Fruit fly (Drosophila melanogaster): ENCODE measurements around the gene ACXE.

ACXE gene

dm6 chr2L:12974045-12974539, 48.7 kb downstream of the ACXE start, which contains the start of gene Vha68-2 (continued):
- peak; percentile 54 for TF ChIP-seq CoRest (tag; optimal IDR thresholded peaks at IDR 0.05)
- peak; percentile 68 for TF ChIP-seq Jarid2 (GFP tag; optimal IDR thresholded peaks at IDR 0.05)
- 0 out of 3 replicates have a peak, but pooled peaks have one; percentile 68 for TF ChIP-seq mld (GFP tag; IDR thresholded peaks at IDR 0.05; ENCODE audit: partially characterized antibody)
- TF ChIP-seq al (GFP tag; IDR thresholded peaks at IDR 0.05): no peak
- peak; percentile 35; the same call in 1 of the 2 replicates for TF ChIP-seq ato (GFP tag; IDR thresholded peaks at IDR 0.05; ENCODE audit: partially characterized antibody)
- peak; percentile 59; the same call in 1 of the 2 replicates for TF ChIP-seq lmd (GFP tag; IDR thresholded peaks at IDR 0.05)
- peak; percentile 14 for TF ChIP-seq dmrt99B (tag; optimal IDR thresholded peaks at IDR 0.05)

- TF ChIP-seq CG12769 (tag; optimal IDR thresholded peaks at IDR 0.05): peak; percentile 7
- TF ChIP-seq Opbp (GFP tag; IDR thresholded peaks at IDR 0.05; ENCODE audit: partially characterized antibody): 0 out of 3 replicates have a peak, but pooled peaks have one; percentile 25
- peak; percentile 65 for TF ChIP-seq sd (tag; optimal IDR thresholded peaks at IDR 0.05)
- TF ChIP-seq CG6791 (GFP tag; IDR thresholded peaks at IDR 0.05; ENCODE audit: partially characterized antibody): 0 out of 3 replicates have a peak, but pooled peaks have one; percentile 15
- peak; percentile 68 for TF ChIP-seq Med (GFP tag)
- no peak for TF ChIP-seq hth (optimal IDR thresholded peaks at IDR 0.05)
- TF ChIP-seq danr (GFP tag; IDR thresholded peaks at IDR 0.05): 0 out of 2 replicates have a peak, but pooled peaks have one; percentile 8
- TF ChIP-seq crp (GFP tag; optimal IDR thresholded peaks at IDR 0.05): peak in 1 of 2 experiments; percentile 34
- peak; percentile 44; the same call in 1 of the 2 replicates for TF ChIP-seq NFAT (GFP tag; IDR thresholded peaks at IDR 0.05)
- no peak for TF ChIP-seq CG4707 (GFP tag; optimal IDR thresholded peaks at IDR 0.05)
- TF ChIP-seq fru (optimal IDR thresholded peaks at IDR 0.05): no peak
- peak; percentile 61 for TF ChIP-seq exex (tag; optimal IDR thresholded peaks at IDR 0.05)
- TF ChIP-seq ATbp (GFP tag; optimal IDR thresholded peaks at IDR 0.05): no peak
- TF ChIP-seq Trl (optimal IDR thresholded peaks at IDR 0.05): peak; percentile 89 to 90
- no peak for TF ChIP-seq Trl (GFP tag; optimal IDR thresholded peaks at IDR 0.05)
- peak; percentile 25 for TF ChIP-seq yki (optimal IDR thresholded peaks at IDR 0.05)
- peak; percentile 13 for TF ChIP-seq cg (GFP tag; optimal IDR thresholded peaks at IDR 0.05)
- no peak for TF ChIP-seq CG11560 (tag; IDR thresholded peaks at IDR 0.05)
- peak; percentile 48 for TF ChIP-seq cwo (GFP tag; optimal IDR thresholded peaks at IDR 0.05)
- peak; percentile 3 for TF ChIP-seq CG15479 (GFP tag; optimal IDR thresholded peaks at IDR 0.05)
- TF ChIP-seq dmrt99B (tag; optimal IDR thresholded peaks at IDR 0.05): no peak
- TF ChIP-seq nerfin-2 (GFP tag; IDR thresholded peaks at IDR 0.05; ENCODE audit: partially characterized antibody): peak; percentile 22; the same call in 1 of the 2 replicates
- peak; percentile 76 for TF ChIP-seq gcm (GFP tag; optimal IDR thresholded peaks at IDR 0.05)
- peak; percentile 20 for TF ChIP-seq YL-1 (GFP tag; optimal IDR thresholded peaks at IDR 0.05)
- TF ChIP-seq CG32532 (GFP tag; IDR thresholded peaks at IDR 0.05): peak; percentile 30; the same call in 1 of the 2 replicates
- TF ChIP-seq sqz (GFP tag; optimal IDR thresholded peaks at IDR 0.05): peak; percentile 37
- no peak for TF ChIP-seq CG6813 (GFP tag; optimal IDR thresholded peaks at IDR 0.05)
- TF ChIP-seq CG2199 (GFP tag; IDR thresholded peaks at IDR 0.05): 0 out of 3 replicates have a peak, but pooled peaks have one; percentile 4
- no peak for TF ChIP-seq prd (optimal IDR thresholded peaks at IDR 0.05)
- TF ChIP-seq prd (GFP tag; IDR thresholded peaks at IDR 0.05): 0 out of 3 replicates have a peak, but pooled peaks have one; percentile 18
- TF ChIP-seq Pdp1 (GFP tag; optimal IDR thresholded peaks at IDR 0.05): peak in 1 of 2 experiments; percentile 28
- peak; percentile 21; the same call in 1 of the 2 replicates for TF ChIP-seq E2f2 (GFP tag; IDR thresholded peaks at IDR 0.05)
- peak; percentile 29; the same call in 1 of the 2 replicates for TF ChIP-seq Drgx (GFP tag; IDR thresholded peaks at IDR 0.05)
- TF ChIP-seq phol (tag; optimal IDR thresholded peaks at IDR 0.05): peak; percentile 39
Observed at dm6 chr2L:12974562-12975366, 49.4 kb downstream of the ACXE start.

Measured in whole organism, embryonic.